Worm (Caenorhabditis elegans) whole organism, L1 larva: ENCODE data around the gene spp-12.
A peak's percentile ranks its signal among the peaks of the same experiment; 100 is the strongest.

Experiments
- C16A3.4 ChIP-seq: fragments of 150-350 bp; optimal IDR thresholded peaks from 2 replicates; lab custom pipeline; 2014; ENCODE audit warnings: missing biosample characterization, missing genetic modification characterization
- C34B4.2 ChIP-seq: sonication (generic microtip); optimal IDR thresholded peaks from 2 replicates; lab custom pipeline; 2017; ENCODE audit warnings: mild to moderate bottlenecking, missing genetic modification characterization, missing compliant biosample characterization
- F16B12.6 ChIP-seq: fragments of 150-350 bp; optimal IDR thresholded peaks from 2 replicates; lab custom pipeline; 2014; ENCODE audit warnings: missing biosample characterization, missing genetic modification characterization
- aha-1 ChIP-seq: fragments of 150-350 bp; optimal IDR thresholded peaks from 2 replicates; lab custom pipeline; 2014; ENCODE audit warnings: missing biosample characterization, missing genetic modification characterization
- alr-1 ChIP-seq: fragments of 200-800 bp; sonication (Bioruptor generic); optimal IDR thresholded peaks from 2 replicates; lab custom pipeline; 2018; ENCODE audit warnings: borderline replicate concordance, mild to moderate bottlenecking, missing genetic modification characterization, missing compliant biosample characterization
- aly-2 ChIP-seq: fragments of 150-350 bp; optimal IDR thresholded peaks from 2 replicates; lab custom pipeline; 2014; ENCODE audit warnings: missing biosample characterization, missing genetic modification characterization
- ceh-63 ChIP-seq: fragments of 200-800 bp; sonication (Bioruptor generic); optimal IDR thresholded peaks from 2 replicates; lab custom pipeline; 2018; ENCODE audit warnings: mild to moderate bottlenecking, missing genetic modification characterization, missing compliant biosample characterization
- ceh-8 ChIP-seq: fragments of 200-800 bp; sonication (Bioruptor generic); optimal IDR thresholded peaks from 2 replicates; lab custom pipeline; 2018; ENCODE audit warnings: mild to moderate bottlenecking, missing genetic modification characterization, moderate library complexity, missing compliant biosample characterization
- ceh-82 ChIP-seq, 3 experiments: fragments of 150-350 bp in 1 of 3; sonication (generic microtip) in 2 of 3; optimal IDR thresholded peaks; 2 replicates each; lab custom pipeline; 2014 to 2017; ENCODE audit warnings: missing biosample characterization in 3 of 3, missing genetic modification characterization in 3 of 3
- efl-1 ChIP-seq, 4 experiments: fragments of 150-350 bp; optimal IDR thresholded peaks in 3 of 4; peaks in 1 of 4; 1 replicate in 1 of 4; 2 replicates in 3 of 4; lab custom pipeline; 2014; ENCODE audit warnings: missing biosample characterization in 2 of 4, missing genetic modification characterization in 2 of 4, missing genetic modification reagents in 2 of 4
- efl-3 ChIP-seq: fragments of 200-800 bp; sonication (Bioruptor generic); optimal IDR thresholded peaks from 2 replicates; lab custom pipeline; 2018; ENCODE audit warnings: mild to moderate bottlenecking, missing genetic modification characterization, missing compliant biosample characterization
- egl-13 ChIP-seq: sonication (generic microtip); optimal IDR thresholded peaks from 2 replicates; lab custom pipeline; 2016; ENCODE audit warnings: missing genotype, missing genetic modification reagents, missing genetic modification characterization, missing compliant biosample characterization
- elt-3 ChIP-seq, 6 experiments: fragments of 150-350 bp in 1 of 6; sonication (generic microtip); optimal IDR thresholded peaks; 2 replicates each; lab custom pipeline; 2017 to 2018; ENCODE audit warnings: missing biosample characterization in 6 of 6, missing genetic modification characterization in 6 of 6, inconsistent platforms in 1 of 6
- ets-5 ChIP-seq: fragments of 200-800 bp; sonication (Bioruptor generic); IDR thresholded peaks from 2 replicates; pipeline ENCODE4 v1.3.6; 2022; ENCODE audit warnings: missing genetic modification characterization, missing compliant biosample characterization
- fkh-4 ChIP-seq: sonication (generic microtip); optimal IDR thresholded peaks from 2 replicates; lab custom pipeline; 2016; ENCODE audit warnings: missing compliant biosample characterization, missing genetic modification characterization, borderline replicate concordance
- grh-1 ChIP-seq: fragments of 200-800 bp; sonication (Bioruptor generic); IDR thresholded peaks from 2 replicates; pipeline ENCODE4 v1.3.6; 2022; ENCODE audit warnings: missing genetic modification reagents, missing genetic modification characterization, missing compliant biosample characterization
- hlh-17 ChIP-seq: fragments of 200-800 bp; sonication (Bioruptor generic); optimal IDR thresholded peaks from 2 replicates; lab custom pipeline; 2018; ENCODE audit warnings: missing genetic modification characterization, mild to moderate bottlenecking, missing compliant biosample characterization, moderate library complexity, borderline replicate concordance
- irx-1 ChIP-seq: sonication (generic microtip); optimal IDR thresholded peaks from 2 replicates; lab custom pipeline; 2016; ENCODE audit warnings: missing genetic modification characterization, missing compliant biosample characterization
- jun-1 ChIP-seq: fragments of 150-350 bp; optimal IDR thresholded peaks from 2 replicates; lab custom pipeline; 2014; ENCODE audit warnings: missing biosample characterization, missing genetic modification reagents, missing genetic modification characterization
- lin-13 ChIP-seq: fragments of 150-350 bp; optimal IDR thresholded peaks from 2 replicates; lab custom pipeline; 2014; ENCODE audit warnings: missing biosample characterization, missing genetic modification reagents, missing genetic modification characterization
- lin-15B ChIP-seq: fragments of 150-350 bp; sonication (generic microtip); optimal IDR thresholded peaks from 3 replicates; lab custom pipeline; 2014; ENCODE audit warnings: missing biosample characterization, missing genetic modification characterization
- mdl-1 ChIP-seq, 2 experiments: fragments of 150-350 bp; optimal IDR thresholded peaks; 2 replicates each; lab custom pipeline; 2014 to 2017; ENCODE audit warnings: missing biosample characterization in 2 of 2, missing genetic modification characterization in 2 of 2, inconsistent platforms in 1 of 2
- mep-1 ChIP-seq: fragments of 150-350 bp; optimal IDR thresholded peaks from 2 replicates; lab custom pipeline; 2014; ENCODE audit warnings: missing biosample characterization, missing genetic modification characterization
- nhr-20 ChIP-seq: sonication (generic microtip); optimal IDR thresholded peaks from 2 replicates; lab custom pipeline; 2016; ENCODE audit warnings: mild to moderate bottlenecking, missing genetic modification characterization, missing compliant biosample characterization
- nhr-47 ChIP-seq: sonication (generic microtip); optimal IDR thresholded peaks from 2 replicates; lab custom pipeline; 2016; ENCODE audit warnings: mild to moderate bottlenecking, missing genetic modification characterization, moderate library complexity, missing compliant biosample characterization
- nhr-76 ChIP-seq: sonication (generic microtip); optimal IDR thresholded peaks from 2 replicates; lab custom pipeline; 2017; ENCODE audit warnings: missing biosample characterization, missing genetic modification characterization
- nhr-84 ChIP-seq: sonication (generic microtip); optimal IDR thresholded peaks from 2 replicates; lab custom pipeline; 2017; ENCODE audit warnings: missing biosample characterization, missing genetic modification characterization
- nhr-85 ChIP-seq: sonication (generic microtip); peaks from one replicate; lab custom pipeline; 2016; ENCODE audit warnings: missing genetic modification characterization, inconsistent platforms, missing compliant biosample characterization
- pag-3 ChIP-seq: sonication (generic microtip); optimal IDR thresholded peaks from 2 replicates; lab custom pipeline; 2017; ENCODE audit warnings: missing genetic modification characterization, mild to moderate bottlenecking, missing compliant biosample characterization, antibody characterized with exemption, borderline replicate concordance; ENCODE audit not compliant: insufficient read depth
- pax-3 ChIP-seq: fragments of 200-800 bp; sonication (Bioruptor generic); optimal IDR thresholded peaks from 2 replicates; lab custom pipeline; 2018; ENCODE audit warnings: mild to moderate bottlenecking, missing genetic modification characterization, moderate library complexity, missing compliant biosample characterization
- pqm-1 ChIP-seq: sonication (generic microtip); optimal IDR thresholded peaks from 3 replicates; lab custom pipeline; 2017; ENCODE audit warnings: missing biosample characterization, missing genetic modification characterization
- skn-1 ChIP-seq: fragments of 150-350 bp; optimal IDR thresholded peaks from 2 replicates; lab custom pipeline; 2014; ENCODE audit warnings: missing biosample characterization, missing genetic modification characterization
- snu-23 ChIP-seq: sonication (generic microtip); optimal IDR thresholded peaks from 2 replicates; lab custom pipeline; 2016; ENCODE audit warnings: missing genetic modification characterization, missing compliant biosample characterization
- sptf-1 ChIP-seq: fragments of 150-350 bp; optimal IDR thresholded peaks from 2 replicates; lab custom pipeline; 2014; ENCODE audit warnings: missing biosample characterization, missing genetic modification characterization
- unc-130 ChIP-seq: fragments of 150-350 bp; optimal IDR thresholded peaks from 2 replicates; lab custom pipeline; 2017; ENCODE audit warnings: missing biosample characterization, missing genetic modification characterization, inconsistent platforms
- unc-86 ChIP-seq: sonication (generic microtip); optimal IDR thresholded peaks from 2 replicates; lab custom pipeline; 2016; ENCODE audit warnings: missing genetic modification characterization, missing compliant biosample characterization
- xbp-1 ChIP-seq: sonication (generic microtip); optimal IDR thresholded peaks from 2 replicates; lab custom pipeline; 2016; ENCODE audit warnings: missing genetic modification characterization, missing compliant biosample characterization
- zip-4 ChIP-seq: fragments of 200-800 bp; sonication (Bioruptor generic); optimal IDR thresholded peaks from 2 replicates; lab custom pipeline; 2018; ENCODE audit warnings: mild to moderate bottlenecking, missing genetic modification characterization, moderate library complexity, missing compliant biosample characterization

The spp-12 gene

ce11 chrV:13850170-13850569 lies 39.4 kb upstream of the spp-12 start, which contains the start of gene hpx-2:
Gene hpx-2 (plus strand): TSS chrV:13850470.
- TF ChIP-seq aly-2 (tag; lab: Kevin White, UChicago) (no peak), lin-13 (GFP tag; lab: Kevin White, UChicago) (no peak), snu-23 (GFP tag; lab: Kevin White, UChicago) (no peak), aha-1 (tag; lab: Kevin White, UChicago) (no peak), ceh-82 (tag; optimal IDR thresholded peaks at IDR 0.05; lab: Kevin White, UChicago) (no peak), xbp-1 (tag; lab: Kevin White, UChicago) (no peak), nhr-47 (no peak), jun-1 (tag; lab: Kevin White, UChicago) (no peak), lin-15B (tag; lab: Kevin White, UChicago) (no peak)

DNA sequence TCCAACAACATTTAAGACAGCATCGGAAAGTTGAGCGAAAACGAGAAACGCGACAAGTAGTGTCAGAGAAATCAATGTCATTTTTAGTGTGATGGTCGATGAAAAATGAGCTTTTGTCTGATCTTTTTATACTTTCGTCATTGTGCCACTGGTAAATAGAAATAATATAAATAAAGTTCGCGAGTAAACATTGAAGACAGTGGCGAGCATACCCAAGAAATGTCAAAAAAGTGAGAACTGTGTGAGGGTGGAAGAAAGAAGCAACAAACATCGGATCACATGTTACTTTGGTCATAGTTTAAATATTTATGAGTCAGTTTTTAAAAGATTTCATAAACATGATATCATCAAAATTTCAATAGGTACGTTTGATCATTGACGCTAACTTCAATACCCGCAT lies 35.3 kb upstream of the spp-12 start, which contains the start of gene ttr-21:
Gene ttr-21, minus strand, starts transcription at position 100 of the 400 bp plus-strand sequence.
- TF ChIP-seq nhr-20 (tag; lab: Kevin White, UChicago) (peak; percentile 9), irx-1 (no peak)

DNA sequence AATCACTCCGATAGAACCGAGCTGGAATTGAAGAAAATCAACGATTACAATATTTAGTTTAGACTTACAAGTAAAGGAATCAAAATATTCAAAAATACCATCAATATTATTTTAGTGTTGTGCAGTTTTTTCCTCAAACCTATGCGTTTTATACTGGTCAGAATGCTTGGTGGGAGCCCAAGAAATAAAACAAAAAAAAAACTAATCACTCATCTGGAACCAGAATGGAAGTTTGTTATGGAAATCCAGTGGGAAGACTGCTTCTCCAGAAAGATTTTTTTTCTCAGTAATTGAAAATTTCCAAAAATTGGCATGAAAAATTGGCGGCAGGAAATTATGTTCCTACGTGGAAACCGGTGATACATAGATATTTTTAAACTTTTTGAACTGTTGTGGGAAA lies 33.2 kb upstream of the spp-12 start, which contains the start of gene srx-134:
Gene srx-134, minus strand, starts transcription at position 101 of the 400 bp plus-strand sequence.
- TF ChIP-seq efl-1 (optimal IDR thresholded peaks at IDR 0.05; lab: Kevin White, UChicago) (no peak), efl-1 (GFP tag; optimal IDR thresholded peaks at IDR 0.05 in 1 of 2; lab: Kevin White, UChicago) (no peak), snu-23 (GFP tag; lab: Kevin White, UChicago) (no peak), skn-1 (no peak), hlh-17 (GFP tag; lab: Kevin White, UChicago) (no peak), unc-86 (tag; lab: Kevin White, UChicago) (no peak), fkh-4 (tag; lab: Kevin White, UChicago) (no peak), nhr-84 (tag; lab: Kevin White, UChicago) (no peak), F16B12.6 (tag; lab: Kevin White, UChicago) (no peak), efl-3 (GFP tag; lab: Kevin White, UChicago) (no peak), nhr-85 (tag; lab: Kevin White, UChicago) (no peak), ceh-8 (GFP tag; lab: Kevin White, UChicago) (no peak), ceh-63 (GFP tag; lab: Kevin White, UChicago) (no peak), nhr-76 (tag; lab: Kevin White, UChicago) (no peak), elt-3 (tag; optimal IDR thresholded peaks at IDR 0.05; lab: Kevin White, UChicago) (no peak), pag-3 (tag; lab: Kevin White, UChicago) (no peak), C34B4.2 (tag; lab: Kevin White, UChicago) (no peak), C16A3.4 (tag; lab: Kevin White, UChicago) (no peak), alr-1 (tag; lab: Kevin White, UChicago) (no peak), ceh-82 (tag; optimal IDR thresholded peaks at IDR 0.05; lab: Kevin White, UChicago) (no peak)

ce11 chrV:13857132-13857531 lies 32.5 kb upstream of the spp-12 start, which contains the start of gene srx-136:
Gene srx-136 (plus strand): TSS chrV:13857432.
- TF ChIP-seq mdl-1 (tag; optimal IDR thresholded peaks at IDR 0.05; lab: Kevin White, UChicago) (no peak), grh-1 (GFP tag; lab: Robert Waterston, UW) (no peak), snu-23 (GFP tag; lab: Kevin White, UChicago) (no peak), unc-130 (no peak), mep-1 (tag; lab: Kevin White, UChicago) (no peak), ets-5 (GFP tag; lab: Robert Waterston, UW) (no peak), egl-13 (no peak), F16B12.6 (tag; lab: Kevin White, UChicago) (no peak), sptf-1 (tag; lab: Kevin White, UChicago) (no peak), lin-13 (GFP tag; lab: Kevin White, UChicago) (no peak), ceh-8 (GFP tag; lab: Kevin White, UChicago) (no peak), pqm-1 (no peak), zip-4 (no peak), pax-3 (tag; lab: Kevin White, UChicago) (no peak)
